Fruit fly (Drosophila melanogaster): Measurements from ENCODE around the gene Wdr92.

dm6 chr3L:17912448-17912847 is 4.5 kb downstream of the Wdr92 start, which contains the start of gene CG5290:
- no peak for TF ChIP-seq CG8478 (optimal IDR thresholded peaks at IDR 0.05)
- TF ChIP-seq usp (GFP tag; optimal IDR thresholded peaks at IDR 0.05): no peak
- TF ChIP-seq psq (optimal IDR thresholded peaks at IDR 0.05): no peak
- TF ChIP-seq pan (optimal IDR thresholded peaks at IDR 0.05): no peak
- no peak for TF ChIP-seq EcR (GFP tag; optimal IDR thresholded peaks at IDR 0.05)
- TF ChIP-seq Dll (optimal IDR thresholded peaks at IDR 0.05): no peak

Measured in whole organism.